Worm (Caenorhabditis elegans) whole organism, late embryonic: ENCODE data around the gene F46H5.2.

Experiments used
- ceh-30 ChIP-seq: fragments of 150-350 bp; optimal IDR thresholded peaks from 2 replicates; lab custom pipeline; 2014; ENCODE audit warnings: missing biosample characterization, missing genetic modification characterization
- dve-1 ChIP-seq: sonication (generic microtip); optimal IDR thresholded peaks from 2 replicates; lab custom pipeline; 2017; ENCODE audit warnings: antibody characterized with exemption, mild to moderate bottlenecking, missing genetic modification characterization, missing compliant biosample characterization
- nhr-11 ChIP-seq: fragments of 150-350 bp; optimal IDR thresholded peaks from 2 replicates; lab custom pipeline; 2014; ENCODE audit warnings: missing biosample characterization, missing genetic modification characterization

DNA sequence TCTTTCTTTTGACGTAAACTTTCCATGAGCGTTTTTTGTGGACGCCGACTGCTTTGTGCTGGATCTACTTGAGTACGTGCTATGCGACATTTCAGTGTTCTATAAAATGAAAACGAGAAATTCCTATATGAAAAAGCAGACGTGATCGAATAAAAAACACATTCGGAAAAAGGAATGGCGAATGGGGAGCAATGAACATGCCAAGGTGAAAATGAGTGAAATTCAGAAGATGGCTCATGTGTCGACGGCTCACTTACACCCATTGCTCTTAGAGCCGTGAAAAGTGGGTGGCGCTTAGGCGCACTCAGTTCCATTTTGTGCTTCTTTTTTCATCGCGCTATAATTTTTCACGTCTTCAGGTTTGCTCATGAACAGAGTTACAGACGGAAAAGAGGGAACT lies 33.2 kb downstream of the F46H5.2 start, which contains the start of gene K03A1.4:
- no peak for TF ChIP-seq dve-1
- TF ChIP-seq nhr-11 (tag; lab: Kevin White, UChicago) = no peak
- no peak for TF ChIP-seq ceh-30 (tag; lab: Kevin White, UChicago)
